Worm (Caenorhabditis elegans): ENCODE data around the gene pqn-71.

DNA sequence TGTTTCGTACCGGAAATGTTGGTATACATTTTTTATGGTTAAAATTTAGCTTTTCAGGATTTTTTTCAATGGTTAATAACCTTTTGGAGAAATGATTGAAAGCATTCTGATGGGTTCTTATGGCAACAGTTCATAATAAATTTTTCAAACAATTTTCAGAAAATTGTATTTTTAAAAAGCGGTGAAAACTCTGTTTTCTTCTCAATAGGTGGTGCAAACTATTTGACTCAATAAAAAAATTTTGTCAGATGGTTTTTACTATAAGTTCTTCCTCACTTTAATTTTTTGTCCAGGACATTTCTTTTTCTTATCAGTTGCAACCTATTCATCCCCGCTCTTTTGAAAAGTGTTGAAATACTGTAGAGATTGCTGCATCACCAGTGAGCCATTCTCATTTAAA, 16.6 kb upstream of the pqn-71 start, which contains the start of gene T26H5.14:
- TF ChIP-seq unc-120 (tag; optimal IDR thresholded peaks at IDR 0.05; ENCODE audit: poor library complexity, severe bottlenecking) (no peak), nhr-237 (tag; optimal IDR thresholded peaks at IDR 0.05) (no peak), unc-62 (GFP tag; optimal IDR thresholded peaks at IDR 0.05) (no peak), lin-13 (tag; optimal IDR thresholded peaks at IDR 0.05) (no peak)

All from whole organism, mixed stage, embryonic.